Worm (Caenorhabditis elegans) whole organism, L2 larva: Measurements from ENCODE around the gene Y43F8C.16.

Source experiments
- alr-1 ChIP-seq: fragments of 150-350 bp; optimal IDR thresholded peaks from 2 replicates; lab custom pipeline; 2014; ENCODE audit warnings: missing biosample characterization, missing genetic modification characterization
- elt-1 ChIP-seq: fragments of 150-350 bp; optimal IDR thresholded peaks from 2 replicates; lab custom pipeline; 2014; ENCODE audit warnings: missing biosample characterization, missing genetic modification characterization
- elt-3 ChIP-seq: sonication (generic microtip); optimal IDR thresholded peaks from 2 replicates; lab custom pipeline; 2017; ENCODE audit warnings: missing biosample characterization, missing genetic modification characterization
- lin-11 ChIP-seq: fragments of 150-350 bp; sonication (generic microtip); optimal IDR thresholded peaks from 2 replicates; lab custom pipeline; 2014; ENCODE audit warnings: missing biosample characterization, missing genetic modification characterization, inconsistent platforms, mixed read lengths
- lsy-2 ChIP-seq, 2 experiments: fragments of 150-350 bp in 1 of 2; sonication (generic microtip) in 1 of 2; optimal IDR thresholded peaks; 2 replicates each; lab custom pipeline; 2014 to 2017; ENCODE audit warnings: missing biosample characterization in 2 of 2, missing genetic modification characterization in 2 of 2
- mdl-1 ChIP-seq, 2 experiments: fragments of 150-350 bp in 1 of 2; sonication (generic microtip) in 1 of 2; optimal IDR thresholded peaks; 2 replicates each; lab custom pipeline; 2017; ENCODE audit warnings: missing biosample characterization in 2 of 2, missing genetic modification characterization in 2 of 2
- nhr-11 ChIP-seq: fragments of 150-350 bp; optimal IDR thresholded peaks from 2 replicates; lab custom pipeline; 2014; ENCODE audit warnings: missing biosample characterization, missing genetic modification characterization
- nhr-21 ChIP-seq: fragments of 150-350 bp; optimal IDR thresholded peaks from 2 replicates; lab custom pipeline; 2014; ENCODE audit warnings: missing biosample characterization, missing genetic modification characterization
- nhr-237 ChIP-seq: fragments of 150-350 bp; optimal IDR thresholded peaks from 2 replicates; lab custom pipeline; 2014; ENCODE audit warnings: missing biosample characterization, missing genetic modification characterization
- nhr-77 ChIP-seq: fragments of 150-350 bp; optimal IDR thresholded peaks from 2 replicates; lab custom pipeline; 2014; ENCODE audit warnings: missing biosample characterization, missing genetic modification characterization
- sem-4 ChIP-seq: fragments of 150-350 bp; optimal IDR thresholded peaks from 2 replicates; lab custom pipeline; 2014; ENCODE audit warnings: missing biosample characterization, missing genetic modification reagents, missing genetic modification characterization
- sma-9 ChIP-seq, 2 experiments: fragments of 150-350 bp in 1 of 2; sonication (generic microtip) in 1 of 2; optimal IDR thresholded peaks; 2 replicates each; lab custom pipeline; 2014 to 2016; ENCODE audit warnings: missing genetic modification characterization in 2 of 2, mild to moderate bottlenecking in 1 of 2, missing biosample characterization in 1 of 2, missing compliant biosample characterization in 1 of 2, missing genetic modification reagents in 1 of 2, moderate library complexity in 1 of 2
- unc-62 ChIP-seq: fragments of 150-350 bp; optimal IDR thresholded peaks from 2 replicates; lab custom pipeline; 2014; ENCODE audit warnings: missing biosample characterization, missing genetic modification reagents, missing genetic modification characterization
- ztf-4 ChIP-seq: fragments of 150-350 bp; optimal IDR thresholded peaks from 2 replicates; lab custom pipeline; 2014; ENCODE audit warnings: missing biosample characterization, missing genetic modification characterization

- TF ChIP-seq nhr-21 (tag; lab: Kevin White, UChicago) = no peak
- no peak for TF ChIP-seq lsy-2 (tag; optimal IDR thresholded peaks at IDR 0.05; lab: Kevin White, UChicago)
- TF ChIP-seq ztf-4 (tag; lab: Kevin White, UChicago) = no peak
- no peak for TF ChIP-seq alr-1 (tag; lab: Kevin White, UChicago)
- no peak for TF ChIP-seq elt-3 (tag; lab: Kevin White, UChicago)
- TF ChIP-seq sem-4 (tag; lab: Kevin White, UChicago) = no peak
- no peak for TF ChIP-seq unc-62
- TF ChIP-seq elt-1 (tag; lab: Kevin White, UChicago) = no peak
- TF ChIP-seq sma-9 (GFP tag; optimal IDR thresholded peaks at IDR 0.05; lab: Kevin White, UChicago) = no peak
- TF ChIP-seq sma-9 (tag; optimal IDR thresholded peaks at IDR 0.05; lab: Kevin White, UChicago) = no peak
- no peak for TF ChIP-seq nhr-11 (tag; lab: Kevin White, UChicago)
- no peak for TF ChIP-seq mdl-1 (tag; optimal IDR thresholded peaks at IDR 0.05; lab: Kevin White, UChicago)
- TF ChIP-seq nhr-237 (tag; lab: Kevin White, UChicago) = no peak
- TF ChIP-seq lin-11 (tag; lab: Kevin White, UChicago) = no peak
- no peak for TF ChIP-seq nhr-77 (tag; lab: Kevin White, UChicago)
Observed at ce11 chrV:19759282-19759681, 44.0 kb upstream of the Y43F8C.16 start.
